Worm (Caenorhabditis elegans) whole organism, L4 larva: ENCODE data around the gene T28D6.5.

Experiments
- lin-39 ChIP-seq: fragments of 150-350 bp; optimal IDR thresholded peaks from 2 replicates; lab custom pipeline; 2014; ENCODE audit warnings: missing biosample characterization, missing genetic modification reagents, missing genetic modification characterization
- nhr-237 ChIP-seq: sonication (generic microtip); optimal IDR thresholded peaks from 2 replicates; lab custom pipeline; 2017; ENCODE audit warnings: missing biosample characterization, missing genetic modification characterization
- nhr-77 ChIP-seq: fragments of 150-350 bp; optimal IDR thresholded peaks from 2 replicates; lab custom pipeline; 2014; ENCODE audit warnings: missing biosample characterization, missing genetic modification characterization
- spr-3 ChIP-seq: fragments of 200-800 bp; sonication (Bioruptor generic); optimal IDR thresholded peaks from 2 replicates; lab custom pipeline; 2018; ENCODE audit warnings: mild to moderate bottlenecking, missing genetic modification characterization, missing compliant biosample characterization

ce11 chrIII:11390832-11391231 lies 57.4 kb downstream of the T28D6.5 start:
- TF ChIP-seq nhr-77: no peak
- TF ChIP-seq spr-3 (GFP tag; lab: Kevin White, UChicago): no peak
- TF ChIP-seq nhr-237 (tag; lab: Kevin White, UChicago): no peak
- TF ChIP-seq lin-39 (tag; lab: Kevin White, UChicago): no peak
